Worm (Caenorhabditis elegans) whole organism, L1 larva: ENCODE measurements around the gene txt-18.

Source experiments
- C34B4.2 ChIP-seq: sonication (generic microtip); optimal IDR thresholded peaks from 2 replicates; lab custom pipeline; 2017; ENCODE audit warnings: mild to moderate bottlenecking, missing genetic modification characterization, missing compliant biosample characterization
- Y116A8C.19 ChIP-seq: sonication (generic microtip); optimal IDR thresholded peaks from 2 replicates; lab custom pipeline; 2016; ENCODE audit warnings: missing compliant biosample characterization, missing genetic modification characterization, borderline replicate concordance
- aha-1 ChIP-seq: fragments of 150-350 bp; optimal IDR thresholded peaks from 2 replicates; lab custom pipeline; 2014; ENCODE audit warnings: missing biosample characterization, missing genetic modification characterization
- ceh-63 ChIP-seq: fragments of 200-800 bp; sonication (Bioruptor generic); optimal IDR thresholded peaks from 2 replicates; lab custom pipeline; 2018; ENCODE audit warnings: mild to moderate bottlenecking, missing genetic modification characterization, missing compliant biosample characterization
- ceh-82 ChIP-seq, 3 experiments: fragments of 150-350 bp in 1 of 3; sonication (generic microtip) in 2 of 3; optimal IDR thresholded peaks; 2 replicates each; lab custom pipeline; 2014 to 2017; ENCODE audit warnings: missing biosample characterization in 3 of 3, missing genetic modification characterization in 3 of 3
- ces-1 ChIP-seq: fragments of 150-350 bp; optimal IDR thresholded peaks from 2 replicates; lab custom pipeline; 2014; ENCODE audit warnings: missing biosample characterization, missing genetic modification reagents, missing genetic modification characterization
- dpl-1 ChIP-seq, 3 experiments: fragments of 150-350 bp in 2 of 3; sonication (generic microtip) in 1 of 3; optimal IDR thresholded peaks; 2 replicates each; lab custom pipeline; 2014 to 2017; ENCODE audit warnings: missing biosample characterization in 3 of 3, missing genetic modification characterization in 3 of 3, missing genetic modification reagents in 3 of 3
- egl-13 ChIP-seq: sonication (generic microtip); optimal IDR thresholded peaks from 2 replicates; lab custom pipeline; 2016; ENCODE audit warnings: missing genotype, missing genetic modification reagents, missing genetic modification characterization, missing compliant biosample characterization
- egl-27 ChIP-seq, 2 experiments: fragments of 150-350 bp in 1 of 2; sonication (generic microtip); optimal IDR thresholded peaks; 3 replicates each; lab custom pipeline; 2017 to 2018; ENCODE audit warnings: missing biosample characterization in 2 of 2, missing genetic modification characterization in 2 of 2, missing genetic modification reagents in 2 of 2
- fkh-4 ChIP-seq: sonication (generic microtip); optimal IDR thresholded peaks from 2 replicates; lab custom pipeline; 2016; ENCODE audit warnings: missing compliant biosample characterization, missing genetic modification characterization, borderline replicate concordance
- grh-1 ChIP-seq: fragments of 200-800 bp; sonication (Bioruptor generic); IDR thresholded peaks from 2 replicates; pipeline ENCODE4 v1.3.6; 2022; ENCODE audit warnings: missing genetic modification reagents, missing genetic modification characterization, missing compliant biosample characterization
- hlh-17 ChIP-seq: fragments of 200-800 bp; sonication (Bioruptor generic); optimal IDR thresholded peaks from 2 replicates; lab custom pipeline; 2018; ENCODE audit warnings: missing genetic modification characterization, mild to moderate bottlenecking, missing compliant biosample characterization, moderate library complexity, borderline replicate concordance
- hpl-2 ChIP-seq: fragments of 150-350 bp; optimal IDR thresholded peaks from 2 replicates; lab custom pipeline; 2014; ENCODE audit warnings: missing biosample characterization, missing genetic modification reagents, missing genetic modification characterization
- isw-1 ChIP-seq: fragments of 200-800 bp; sonication (Bioruptor generic); IDR thresholded peaks from 2 replicates; pipeline ENCODE4 v1.3.6; 2022; ENCODE audit warnings: missing genetic modification characterization, missing compliant biosample characterization
- jun-1 ChIP-seq: fragments of 150-350 bp; optimal IDR thresholded peaks from 2 replicates; lab custom pipeline; 2014; ENCODE audit warnings: missing biosample characterization, missing genetic modification reagents, missing genetic modification characterization
- lin-15B ChIP-seq: fragments of 150-350 bp; sonication (generic microtip); optimal IDR thresholded peaks from 3 replicates; lab custom pipeline; 2014; ENCODE audit warnings: missing biosample characterization, missing genetic modification characterization
- lin-35 ChIP-seq, 2 experiments: fragments of 150-350 bp; optimal IDR thresholded peaks; 2 replicates each; lab custom pipeline; 2014; ENCODE audit warnings: missing biosample characterization in 2 of 2, missing genetic modification characterization in 2 of 2, missing genetic modification reagents in 2 of 2
- lir-3 ChIP-seq: sonication (generic microtip); optimal IDR thresholded peaks from 2 replicates; lab custom pipeline; 2016; ENCODE audit warnings: mild to moderate bottlenecking, missing genetic modification characterization, moderate library complexity, missing compliant biosample characterization; ENCODE audit not compliant: poor library complexity
- lsy-2 ChIP-seq, 2 experiments: fragments of 150-350 bp; optimal IDR thresholded peaks; 2 replicates each; lab custom pipeline; 2014; ENCODE audit warnings: missing biosample characterization in 2 of 2, missing genetic modification characterization in 2 of 2
- mab-9 ChIP-seq: fragments of 200-800 bp; sonication (Bioruptor generic); IDR thresholded peaks from 2 replicates; pipeline ENCODE4 v1.3.6; 2022; ENCODE audit warnings: missing genetic modification reagents, missing genetic modification characterization, missing compliant biosample characterization
- mdl-1 ChIP-seq, 2 experiments: fragments of 150-350 bp; optimal IDR thresholded peaks; 2 replicates each; lab custom pipeline; 2014 to 2017; ENCODE audit warnings: missing biosample characterization in 2 of 2, missing genetic modification characterization in 2 of 2, inconsistent platforms in 1 of 2
- mep-1 ChIP-seq: fragments of 150-350 bp; optimal IDR thresholded peaks from 2 replicates; lab custom pipeline; 2014; ENCODE audit warnings: missing biosample characterization, missing genetic modification characterization
- nhr-11 ChIP-seq: fragments of 150-350 bp; optimal IDR thresholded peaks from 2 replicates; lab custom pipeline; 2014; ENCODE audit warnings: missing biosample characterization, missing genetic modification characterization
- nhr-19 ChIP-seq: fragments of 200-800 bp; sonication (Bioruptor generic); conservative IDR thresholded peaks from 2 replicates; pipeline ENCODE4 v1.3.6; 2022; ENCODE audit warnings: missing genetic modification characterization, missing compliant biosample characterization
- nhr-20 ChIP-seq: sonication (generic microtip); optimal IDR thresholded peaks from 2 replicates; lab custom pipeline; 2016; ENCODE audit warnings: mild to moderate bottlenecking, missing genetic modification characterization, missing compliant biosample characterization
- nhr-71 ChIP-seq: sonication (generic microtip); optimal IDR thresholded peaks from 2 replicates; lab custom pipeline; 2016; ENCODE audit warnings: mild to moderate bottlenecking, missing genetic modification characterization, moderate library complexity, missing compliant biosample characterization
- nhr-76 ChIP-seq: sonication (generic microtip); optimal IDR thresholded peaks from 2 replicates; lab custom pipeline; 2017; ENCODE audit warnings: missing biosample characterization, missing genetic modification characterization
- nhr-77 ChIP-seq: fragments of 150-350 bp; optimal IDR thresholded peaks from 2 replicates; lab custom pipeline; 2014; ENCODE audit warnings: missing biosample characterization, missing genetic modification characterization
- nhr-84 ChIP-seq: sonication (generic microtip); optimal IDR thresholded peaks from 2 replicates; lab custom pipeline; 2017; ENCODE audit warnings: missing biosample characterization, missing genetic modification characterization
- pag-3 ChIP-seq: sonication (generic microtip); optimal IDR thresholded peaks from 2 replicates; lab custom pipeline; 2017; ENCODE audit warnings: missing genetic modification characterization, mild to moderate bottlenecking, missing compliant biosample characterization, antibody characterized with exemption, borderline replicate concordance; ENCODE audit not compliant: insufficient read depth
- pqm-1 ChIP-seq: sonication (generic microtip); optimal IDR thresholded peaks from 3 replicates; lab custom pipeline; 2017; ENCODE audit warnings: missing biosample characterization, missing genetic modification characterization
- skn-1 ChIP-seq: fragments of 150-350 bp; optimal IDR thresholded peaks from 2 replicates; lab custom pipeline; 2014; ENCODE audit warnings: missing biosample characterization, missing genetic modification characterization
- snu-23 ChIP-seq: sonication (generic microtip); optimal IDR thresholded peaks from 2 replicates; lab custom pipeline; 2016; ENCODE audit warnings: missing genetic modification characterization, missing compliant biosample characterization
- sox-4 ChIP-seq: sonication (generic microtip); optimal IDR thresholded peaks from 2 replicates; lab custom pipeline; 2016; ENCODE audit warnings: missing genetic modification characterization, missing compliant biosample characterization
- sup-37 ChIP-seq: fragments of 200-800 bp; sonication (Bioruptor generic); optimal IDR thresholded peaks from 2 replicates; lab custom pipeline; 2018; ENCODE audit warnings: mild to moderate bottlenecking, missing genetic modification characterization, missing compliant biosample characterization
- swsn-7 ChIP-seq: sonication (generic microtip); optimal IDR thresholded peaks from 2 replicates; lab custom pipeline; 2016; ENCODE audit warnings: missing genetic modification characterization, missing compliant biosample characterization
- tlp-1 ChIP-seq: fragments of 150-350 bp; optimal IDR thresholded peaks from 2 replicates; lab custom pipeline; 2014; ENCODE audit warnings: missing biosample characterization, missing genetic modification characterization
- unc-86 ChIP-seq: sonication (generic microtip); optimal IDR thresholded peaks from 2 replicates; lab custom pipeline; 2016; ENCODE audit warnings: missing genetic modification characterization, missing compliant biosample characterization
- unc-98 ChIP-seq: fragments of 200-800 bp; sonication (Bioruptor generic); IDR thresholded peaks from 2 replicates; pipeline ENCODE4 v1.3.6; 2022; ENCODE audit warnings: missing genetic modification characterization, missing compliant biosample characterization
- zag-1 ChIP-seq: fragments of 150-350 bp; optimal IDR thresholded peaks from 2 replicates; lab custom pipeline; 2014; ENCODE audit warnings: missing biosample characterization, missing genetic modification characterization
- zip-4 ChIP-seq: fragments of 200-800 bp; sonication (Bioruptor generic); optimal IDR thresholded peaks from 2 replicates; lab custom pipeline; 2018; ENCODE audit warnings: mild to moderate bottlenecking, missing genetic modification characterization, moderate library complexity, missing compliant biosample characterization
- ztf-4 ChIP-seq: fragments of 150-350 bp; optimal IDR thresholded peaks from 2 replicates; lab custom pipeline; 2014; ENCODE audit warnings: missing biosample characterization, missing genetic modification characterization

Gene txt-18

ce11 chrII:6355396-6356346 lies 11.8 kb downstream of the txt-18 start, which contains the start of gene C32D5.11 (continued):
- TF ChIP-seq lir-3 (tag; lab: Kevin White, UChicago) (peak; percentile 49), unc-86 (tag; lab: Kevin White, UChicago) (peak; percentile 78), nhr-77 (tag; lab: Kevin White, UChicago) (peak; percentile 72), tlp-1 (tag; lab: Kevin White, UChicago) (no peak), ztf-4 (tag; lab: Kevin White, UChicago) (peak; percentile 63), lin-15B (tag; lab: Kevin White, UChicago) (peak; percentile 57), ces-1 (GFP tag; lab: Kevin White, UChicago) (no peak), nhr-76 (no peak), hlh-17 (GFP tag; lab: Kevin White, UChicago) (no peak), ceh-63 (no peak), swsn-7 (tag; lab: Kevin White, UChicago) (peak; percentile 83), ceh-82 (tag; optimal IDR thresholded peaks at IDR 0.05; lab: Kevin White, UChicago) (peak; percentile 51 to 77 (median 70)), nhr-11 (tag; lab: Kevin White, UChicago) (no peak), jun-1 (peak; percentile 48), skn-1 (tag; lab: Kevin White, UChicago) (peak; percentile 54), fkh-4 (tag; lab: Kevin White, UChicago) (no peak), sox-4 (tag; lab: Kevin White, UChicago) (no peak), lsy-2 (tag; optimal IDR thresholded peaks at IDR 0.05; lab: Kevin White, UChicago) (peak; percentile 82 to 86), grh-1 (GFP tag; lab: Robert Waterston, UW) (peak; percentile 32; the same call in 1 of the 2 replicates), sup-37 (GFP tag; lab: Kevin White, UChicago) (no peak), hpl-2 (no peak), dpl-1 (GFP tag; optimal IDR thresholded peaks at IDR 0.05; lab: Kevin White, UChicago) (peak; percentile 49 to 81 (median 78)), nhr-19 (peak; percentile 72), nhr-84 (tag; lab: Kevin White, UChicago) (no peak), lin-35 (GFP tag; optimal IDR thresholded peaks at IDR 0.05; lab: Kevin White, UChicago) (peak; percentile 80 to 86), mep-1 (tag; lab: Kevin White, UChicago) (peak; percentile 85), aha-1 (tag; lab: Kevin White, UChicago) (no peak), zip-4 (GFP tag; lab: Kevin White, UChicago) (no peak), pqm-1 (tag; lab: Kevin White, UChicago) (no peak), unc-98 (GFP tag; lab: Robert Waterston, UW) (no peak), zag-1 (tag; lab: Kevin White, UChicago) (no peak), Y116A8C.19 (tag; lab: Kevin White, UChicago) (no peak), isw-1 (GFP tag; lab: Robert Waterston, UW) (peak; percentile 63), egl-13 (peak; percentile 21), mab-9 (no peak), nhr-71 (tag; lab: Kevin White, UChicago) (peak; percentile 89), nhr-20 (tag; lab: Kevin White, UChicago) (peak; percentile 87), snu-23 (GFP tag; lab: Kevin White, UChicago) (peak; percentile 88), C34B4.2 (no peak), mdl-1 (tag; optimal IDR thresholded peaks at IDR 0.05; lab: Kevin White, UChicago) (peak in 1 of 2 experiments; percentile 61), egl-27 (tag; optimal IDR thresholded peaks at IDR 0.05; lab: Kevin White, UChicago) (no peak), pag-3 (tag; lab: Kevin White, UChicago) (peak; percentile 1)
